Fruit fly (Drosophila melanogaster) whole organism, wandering third instar larva: ENCODE results near the gene CG45105.

Experiments
- Abd-B ChIP-seq: fragments of >200 bp; optimal IDR thresholded peaks from 2 replicates; lab custom pipeline; 2017; ENCODE audit warnings: missing biosample characterization, missing genetic modification characterization
- CG32264 ChIP-seq: fragments of 200-800 bp; sonication (Bioruptor generic); optimal IDR thresholded peaks from 2 replicates; lab custom pipeline; 2016; ENCODE audit warnings: missing biosample characterization, missing genetic modification characterization
- CG9705 ChIP-seq: fragments of 200-800 bp; sonication (Bioruptor generic); optimal IDR thresholded peaks from 2 replicates; lab custom pipeline; 2018; ENCODE audit warnings: missing biosample characterization, mild to moderate bottlenecking, missing genetic modification characterization
- CrebA ChIP-seq: fragments of 200-800 bp; sonication (Bioruptor generic); optimal IDR thresholded peaks from 2 replicates; lab custom pipeline; 2016; ENCODE audit warnings: missing biosample characterization, mild to moderate bottlenecking, missing genetic modification characterization, borderline replicate concordance
- Dfd ChIP-seq: fragments of >200 bp; optimal IDR thresholded peaks from 2 replicates; lab custom pipeline; 2017; ENCODE audit warnings: missing biosample characterization, missing genetic modification characterization
- Dif ChIP-seq: fragments of 200-275, 200-300 bp; sonication (Bioruptor generic); optimal IDR thresholded peaks from 2 replicates; lab custom pipeline; 2018; ENCODE audit warnings: missing biosample characterization, missing genetic modification characterization; ENCODE audit not compliant: partially characterized antibody
- GATAd ChIP-seq: sonication (Bioruptor generic); optimal IDR thresholded peaks from 2 replicates; lab custom pipeline; 2016; ENCODE audit warnings: missing biosample characterization, missing genetic modification characterization
- HLH106 ChIP-seq: fragments of 200-800 bp; optimal IDR thresholded peaks from 3 replicates; lab custom pipeline; 2019; ENCODE audit warnings: missing biosample characterization, mild to moderate bottlenecking, missing genetic modification characterization, moderate library complexity
- Hnf4 ChIP-seq: fragments of 200-800 bp; sonication (Bioruptor generic); optimal IDR thresholded peaks from 2 replicates; lab custom pipeline; 2016; ENCODE audit warnings: missing biosample characterization, mild to moderate bottlenecking, missing genetic modification characterization
- Hr78 ChIP-seq: fragments of >200 bp; optimal IDR thresholded peaks from 2 replicates; lab custom pipeline; 2017; ENCODE audit warnings: missing biosample characterization, missing genetic modification characterization
- Hr83 ChIP-seq: fragments of 200-300 bp; sonication (Bioruptor generic); optimal IDR thresholded peaks from 2 replicates; lab custom pipeline; 2016; ENCODE audit warnings: missing biosample characterization, mild to moderate bottlenecking, missing genetic modification characterization, moderate library complexity; ENCODE audit not compliant: poor library complexity, severe bottlenecking
- Jra ChIP-seq: sonication (Bioruptor generic); optimal IDR thresholded peaks from 2 replicates; lab custom pipeline; 2016; ENCODE audit warnings: missing biosample characterization, missing genetic modification characterization
- Mio ChIP-seq: sonication (Bioruptor generic); optimal IDR thresholded peaks from 2 replicates; lab custom pipeline; 2016; ENCODE audit warnings: missing biosample characterization, missing genetic modification characterization
- Myc ChIP-seq: fragments of >200 bp; optimal IDR thresholded peaks from 2 replicates; lab custom pipeline; 2017
- N ChIP-seq: fragments of >200 bp; optimal IDR thresholded peaks from 2 replicates; lab custom pipeline; 2018; ENCODE audit warnings: missing biosample characterization, missing external identifiers, missing genetic modification characterization
- OdsH ChIP-seq: fragments of 200-800 bp; sonication (Bioruptor generic); optimal IDR thresholded peaks from 2 replicates; lab custom pipeline; 2016; ENCODE audit warnings: missing biosample characterization, mild to moderate bottlenecking, missing genetic modification characterization
- Rel ChIP-seq, 2 experiments: fragments of 200-800 bp; sonication (Bioruptor generic) in 1 of 2; optimal IDR thresholded peaks; 2 replicates in 1 of 2; 3 replicates in 1 of 2; lab custom pipeline; 2016 to 2019; ENCODE audit warnings: mild to moderate bottlenecking in 2 of 2, missing biosample characterization in 2 of 2, missing genetic modification characterization in 2 of 2, moderate library complexity in 1 of 2
- Sp1 ChIP-seq: fragments of 200-800 bp; sonication (Bioruptor generic); optimal IDR thresholded peaks from 3 replicates; lab custom pipeline; 2019; ENCODE audit warnings: missing biosample characterization, mild to moderate bottlenecking, missing genetic modification characterization, moderate library complexity
- Vsx2 ChIP-seq: fragments of 200-300, 225-300 bp; sonication (Bioruptor generic); optimal IDR thresholded peaks from 2 replicates; lab custom pipeline; 2018; ENCODE audit warnings: missing biosample characterization, missing genetic modification characterization; ENCODE audit not compliant: partially characterized antibody
- br ChIP-seq: fragments of 200-800 bp; sonication (Bioruptor generic); optimal IDR thresholded peaks from 2 replicates; lab custom pipeline; 2016; ENCODE audit warnings: missing biosample characterization, missing genetic modification characterization
- brk ChIP-seq: fragments of 200-800 bp; sonication (Bioruptor generic); optimal IDR thresholded peaks from 2 replicates; lab custom pipeline; 2016; ENCODE audit warnings: missing biosample characterization, mild to moderate bottlenecking, missing genetic modification characterization
- dl ChIP-seq, 2 experiments: fragments of 175-275, 200-275 bp in 1 of 2; fragments of 200-275 bp in 1 of 2; sonication (Bioruptor generic); optimal IDR thresholded peaks; lab custom pipeline; 2018; ENCODE audit warnings: mild to moderate bottlenecking in 2 of 2, missing biosample characterization in 2 of 2, missing genetic modification characterization in 2 of 2, moderate library complexity in 2 of 2; ENCODE audit not compliant: partially characterized antibody in 2 of 2, insufficient read depth in 1 of 2
- dmrt93B ChIP-seq: fragments of 200-800 bp; sonication (Bioruptor generic); optimal IDR thresholded peaks from 2 replicates; lab custom pipeline; 2018; ENCODE audit warnings: missing biosample characterization, mild to moderate bottlenecking, missing genetic modification characterization
- dsf ChIP-seq: sonication (Bioruptor generic); optimal IDR thresholded peaks from 2 replicates; lab custom pipeline; 2016; ENCODE audit warnings: missing biosample characterization, missing genetic modification characterization, borderline replicate concordance
- ey ChIP-seq: fragments of 200-800 bp; sonication (Bioruptor generic); optimal IDR thresholded peaks from 2 replicates; lab custom pipeline; 2016; ENCODE audit warnings: missing biosample characterization, missing genetic modification characterization
- foxo ChIP-seq, 2 experiments: fragments of 200-800 bp; sonication (Bioruptor generic); optimal IDR thresholded peaks; 2 replicates in 1 of 2; 3 replicates in 1 of 2; lab custom pipeline; 2016 to 2017; ENCODE audit warnings: missing biosample characterization in 2 of 2, missing genetic modification characterization in 2 of 2
- fru ChIP-seq: fragments of 200-800 bp; sonication (Bioruptor generic); optimal IDR thresholded peaks from 3 replicates; lab custom pipeline; 2016; ENCODE audit warnings: missing biosample characterization, mild to moderate bottlenecking, missing genetic modification characterization
- h ChIP-seq: fragments of 200-800 bp; sonication (Bioruptor generic); optimal IDR thresholded peaks from 3 replicates; lab custom pipeline; 2016; ENCODE audit warnings: missing biosample characterization, mild to moderate bottlenecking, missing genetic modification characterization
- jim ChIP-seq: fragments of 175-275, 200-325 bp; sonication (Bioruptor generic); optimal IDR thresholded peaks from 2 replicates; lab custom pipeline; 2016; ENCODE audit warnings: missing biosample characterization, mild to moderate bottlenecking, missing genetic modification characterization
- lola ChIP-seq: fragments of >200 bp; optimal IDR thresholded peaks from 2 replicates; lab custom pipeline; 2017; ENCODE audit warnings: missing biosample characterization, missing genetic modification characterization
- pan ChIP-seq: fragments of >200 bp; optimal IDR thresholded peaks from 2 replicates; lab custom pipeline; 2017
- psq ChIP-seq: fragments of 200-800 bp; sonication (Bioruptor generic); optimal IDR thresholded peaks from 3 replicates; lab custom pipeline; 2017; ENCODE audit warnings: missing biosample characterization, mild to moderate bottlenecking, missing genetic modification characterization, moderate library complexity
- rgr ChIP-seq: fragments of 200-800 bp; sonication (Bioruptor generic); optimal IDR thresholded peaks from 3 replicates; lab custom pipeline; 2016; ENCODE audit warnings: missing biosample characterization, mild to moderate bottlenecking, missing genetic modification characterization
- sage ChIP-seq: fragments of 200-800 bp; sonication (Bioruptor generic); optimal IDR thresholded peaks from 2 replicates; lab custom pipeline; 2016; ENCODE audit warnings: missing biosample characterization, mild to moderate bottlenecking, missing genetic modification characterization
- sv ChIP-seq: fragments of 200-800 bp; sonication (Bioruptor generic); optimal IDR thresholded peaks from 3 replicates; lab custom pipeline; 2016; ENCODE audit warnings: missing biosample characterization, missing genetic modification characterization
- tai ChIP-seq: sonication (Bioruptor generic); optimal IDR thresholded peaks from 2 replicates; lab custom pipeline; 2016; ENCODE audit warnings: missing biosample characterization, missing genetic modification characterization
- usp ChIP-seq: fragments of >200 bp; optimal IDR thresholded peaks from 2 replicates; lab custom pipeline; 2017; ENCODE audit warnings: missing biosample characterization, missing genetic modification characterization
- woc ChIP-seq: sonication (Bioruptor generic); optimal IDR thresholded peaks from 2 replicates; lab custom pipeline; 2016; ENCODE audit warnings: missing biosample characterization, mild to moderate bottlenecking, missing genetic modification characterization

CG45105 gene

dm6 chr3R:15921747-15922146 lies 3.9 kb upstream of the CG45105 start:
- TF ChIP-seq GATAd (GFP tag; lab: Kevin White, UChicago) (no peak), Rel (GFP tag; optimal IDR thresholded peaks at IDR 0.05; lab: Kevin White, UChicago) (no peak), Rel (tag; optimal IDR thresholded peaks at IDR 0.05; lab: Kevin White, UChicago) (no peak), HLH106 (tag; lab: Kevin White, UChicago) (no peak)

dm6 chr3R:15920751-15921156 lies 2.9 kb upstream of the CG45105 start, which contains the start of gene Fbxl7:
TSS of gene Fbxl7 (plus strand) at chr3R:15920898.
- TF ChIP-seq fru (GFP tag; lab: Kevin White, UChicago) = peak; percentile 15
- TF ChIP-seq rgr = peak; percentile 8
- TF ChIP-seq lola (GFP tag; lab: Kevin White, UChicago) = no peak
- no peak for TF ChIP-seq CG9705 (GFP tag; lab: Kevin White, UChicago)
- no peak for TF ChIP-seq pan
- TF ChIP-seq usp = no peak
- no peak for TF ChIP-seq OdsH (GFP tag; lab: Kevin White, UChicago)
- no peak for TF ChIP-seq sv (GFP tag; lab: Kevin White, UChicago)
- TF ChIP-seq h (GFP tag; lab: Kevin White, UChicago) = peak; percentile 48
- no peak for TF ChIP-seq CG32264
- TF ChIP-seq Dfd (GFP tag; lab: Kevin White, UChicago) = peak; percentile 34
- TF ChIP-seq N (GFP tag; lab: Kevin White, UChicago) = no peak
- no peak for TF ChIP-seq Mio
- peak; percentile 55 to 72 for TF ChIP-seq dl (GFP tag; optimal IDR thresholded peaks at IDR 0.05; lab: Kevin White, UChicago; ENCODE audit: insufficient read depth in 1 of 2, partially characterized antibody in 2 of 2)
- TF ChIP-seq br = no peak
- no peak for TF ChIP-seq Sp1 (GFP tag; lab: Kevin White, UChicago)
- TF ChIP-seq CrebA = peak; percentile 2
- TF ChIP-seq sage (GFP tag; lab: Kevin White, UChicago) = no peak
- peak; percentile 56 for TF ChIP-seq Jra (GFP tag; lab: Kevin White, UChicago)
- no peak for TF ChIP-seq Hnf4 (GFP tag; lab: Kevin White, UChicago)
- no peak for TF ChIP-seq ey (GFP tag; lab: Kevin White, UChicago)
- TF ChIP-seq woc (GFP tag; lab: Kevin White, UChicago) = no peak
- peak in 1 of 2 experiments; percentile 8 for TF ChIP-seq foxo (GFP tag; optimal IDR thresholded peaks at IDR 0.05; lab: Kevin White, UChicago)
- no peak for TF ChIP-seq Myc (lab: Kevin White, UChicago)
- no peak for TF ChIP-seq jim
- TF ChIP-seq Rel (GFP tag; optimal IDR thresholded peaks at IDR 0.05; lab: Kevin White, UChicago) = no peak
- peak; percentile 11 for TF ChIP-seq Rel (tag; optimal IDR thresholded peaks at IDR 0.05; lab: Kevin White, UChicago)
- TF ChIP-seq Hr83 = peak; percentile 78
- TF ChIP-seq Hr78 = no peak
- no peak for TF ChIP-seq dsf (GFP tag; lab: Kevin White, UChicago)
- no peak for TF ChIP-seq tai (GFP tag; lab: Kevin White, UChicago)
- TF ChIP-seq GATAd (GFP tag; lab: Kevin White, UChicago) = no peak
- TF ChIP-seq brk = no peak
- TF ChIP-seq psq (GFP tag; lab: Kevin White, UChicago) = no peak
- no peak for TF ChIP-seq Vsx2 (GFP tag; lab: Kevin White, UChicago)
- no peak for TF ChIP-seq HLH106 (tag; lab: Kevin White, UChicago)
- TF ChIP-seq Dif = peak; percentile 46
- TF ChIP-seq dmrt93B = no peak
- no peak for TF ChIP-seq Abd-B (GFP tag; lab: Kevin White, UChicago)

dm6 chr3R:15920229-15920533 lies 2.4 kb upstream of the CG45105 start:
- no peak for TF ChIP-seq N (GFP tag; lab: Kevin White, UChicago)
- TF ChIP-seq rgr = no peak
- no peak for TF ChIP-seq brk
- TF ChIP-seq GATAd (GFP tag; lab: Kevin White, UChicago) = no peak
- TF ChIP-seq Mio = no peak
- no peak for TF ChIP-seq tai (GFP tag; lab: Kevin White, UChicago)
- TF ChIP-seq br = no peak
- no peak for TF ChIP-seq h (GFP tag; lab: Kevin White, UChicago)
- TF ChIP-seq psq (GFP tag; lab: Kevin White, UChicago) = no peak
- no peak for TF ChIP-seq sv (GFP tag; lab: Kevin White, UChicago)
- no peak for TF ChIP-seq Dif
- no peak for TF ChIP-seq Dfd (GFP tag; lab: Kevin White, UChicago)
